Worm (Caenorhabditis elegans): ENCODE data around the gene R07E4.5.

The R07E4.5 gene

ce11 chrX:5987910-5988309, 34.9 kb upstream of the R07E4.5 start (continued):
- TF ChIP-seq ZK337.2 (GFP tag; IDR thresholded peaks at IDR 0.05) (no peak), Y75B8A.6 (GFP tag; IDR thresholded peaks at IDR 0.05) (no peak), ceh-32 (tag; optimal IDR thresholded peaks at IDR 0.05; ENCODE audit: poor library complexity) (no peak)

- TF ChIP-seq pqm-1 (tag; optimal IDR thresholded peaks at IDR 0.05), result peak; percentile 32
- peak; percentile 6 for TF ChIP-seq hlh-11 (tag; optimal IDR thresholded peaks at IDR 0.05)
- TF ChIP-seq nhr-28 (tag; optimal IDR thresholded peaks at IDR 0.05), result peak; percentile 20
- no peak; the same call in 1 of the 2 replicates for TF ChIP-seq dmd-6 (GFP tag; IDR thresholded peaks at IDR 0.05)
Measured at ce11 chrX:5985720-5986119, 32.7 kb upstream of the R07E4.5 start.

- TF ChIP-seq lin-15B (tag; optimal IDR thresholded peaks at IDR 0.05), result no peak
- TF ChIP-seq madf-9 (GFP tag; conservative IDR thresholded peaks at IDR 0.05), result peak; percentile 68; the same call in 1 of the 2 replicates
- TF ChIP-seq daf-12 (tag; optimal IDR thresholded peaks at IDR 0.05), result no peak
- 0 out of 2 replicates have a peak, but pooled peaks have one; percentile 27 for TF ChIP-seq lin-1 (GFP tag; IDR thresholded peaks at IDR 0.05)
- no peak for TF ChIP-seq unc-130 (GFP tag; optimal IDR thresholded peaks at IDR 0.05)
- TF ChIP-seq daf-19 (GFP tag; conservative IDR thresholded peaks at IDR 0.05), result no peak
- TF ChIP-seq gei-8 (GFP tag; optimal IDR thresholded peaks at IDR 0.05), result no peak
- no peak for TF ChIP-seq ceh-32 (tag; optimal IDR thresholded peaks at IDR 0.05; ENCODE audit: poor library complexity)
- TF ChIP-seq lin-29 (GFP tag; IDR thresholded peaks at IDR 0.05), result no peak
- TF ChIP-seq dve-1 (tag; optimal IDR thresholded peaks at IDR 0.05; ENCODE audit: insufficient read depth), result peak; percentile 88
- no peak for TF ChIP-seq T20F7.1 (GFP tag; optimal IDR thresholded peaks at IDR 0.05)
- TF ChIP-seq fkh-10 (GFP tag; optimal IDR thresholded peaks at IDR 0.05), result peak; percentile 93
- TF ChIP-seq unc-62 (GFP tag; optimal IDR thresholded peaks at IDR 0.05 in 1 of 2), result peak in 1 of 2 experiments; percentile 84
- no peak for TF ChIP-seq unc-62 (tag; optimal IDR thresholded peaks at IDR 0.05)
- peak; percentile 84 for TF ChIP-seq F37D6.2 (tag; optimal IDR thresholded peaks at IDR 0.05)
- TF ChIP-seq zfp-3 (GFP tag; conservative IDR thresholded peaks at IDR 0.05), result no peak
- TF ChIP-seq ztf-11 (tag; optimal IDR thresholded peaks at IDR 0.05), result no peak
- TF ChIP-seq nhr-10 (tag; optimal IDR thresholded peaks at IDR 0.05), result no peak
- TF ChIP-seq zfp-2 (tag; optimal IDR thresholded peaks at IDR 0.05), result peak; percentile 60
- peak; percentile 79 for TF ChIP-seq nhr-28 (tag; optimal IDR thresholded peaks at IDR 0.05)
- no peak for TF ChIP-seq zip-11 (GFP tag; IDR thresholded peaks at IDR 0.05)
- TF ChIP-seq nhr-11 (tag; optimal IDR thresholded peaks at IDR 0.05), result peak; percentile 90
- peak; percentile 96 for TF ChIP-seq hlh-30 (tag; optimal IDR thresholded peaks at IDR 0.05; ENCODE audit: insufficient read depth)
- no peak for TF ChIP-seq nhr-76 (tag; optimal IDR thresholded peaks at IDR 0.05)
- peak; percentile 84 for TF ChIP-seq nhr-6 (tag; optimal IDR thresholded peaks at IDR 0.05)
- no peak; the same call in 1 of the 2 replicates for TF ChIP-seq egl-43 (GFP tag; IDR thresholded peaks at IDR 0.05)
- peak; percentile 88 for TF ChIP-seq dpl-1 (GFP tag; optimal IDR thresholded peaks at IDR 0.05)
- TF ChIP-seq nhr-237 (tag; optimal IDR thresholded peaks at IDR 0.05), result no peak
- TF ChIP-seq ceh-28 (tag; optimal IDR thresholded peaks at IDR 0.05), result no peak
- TF ChIP-seq unc-39 (tag; optimal IDR thresholded peaks at IDR 0.05), result no peak
- no peak for TF ChIP-seq F10B5.3 (tag; optimal IDR thresholded peaks at IDR 0.05)
- no peak for TF ChIP-seq snpc-4 (tag; optimal IDR thresholded peaks at IDR 0.05)
- TF ChIP-seq snpc-1.2 (GFP tag; IDR thresholded peaks at IDR 0.05), result no peak
- peak; percentile 39 for TF ChIP-seq duxl-1 (tag; optimal IDR thresholded peaks at IDR 0.05; ENCODE audit: poor library complexity)
- TF ChIP-seq ceh-62 (tag; optimal IDR thresholded peaks at IDR 0.05), result no peak
- TF ChIP-seq nhr-42 (GFP tag; IDR thresholded peaks at IDR 0.05), result peak; percentile 46; the same call in 1 of the 2 replicates
- TF ChIP-seq aly-2 (tag; optimal IDR thresholded peaks at IDR 0.05), result no peak
- TF ChIP-seq mdl-1 (tag; optimal IDR thresholded peaks at IDR 0.05), result peak; percentile 12 to 92
- peak; percentile 2 for TF ChIP-seq zag-1 (tag; optimal IDR thresholded peaks at IDR 0.05)
- peak in 1 of 2 experiments; percentile 86 for TF ChIP-seq ZK546.5 (tag; optimal IDR thresholded peaks at IDR 0.05)
- peak; percentile 7 to 87 for TF ChIP-seq lsy-2 (tag; optimal IDR thresholded peaks at IDR 0.05)
- TF ChIP-seq Y48G9A.11 (GFP tag; IDR thresholded peaks at IDR 0.05), result no peak
- no peak for TF ChIP-seq lim-7 (GFP tag; IDR thresholded peaks at IDR 0.05)
Measured at ce11 chrX:5984581-5985039, 31.6 kb upstream of the R07E4.5 start, which contains the start of gene klp-13. Gene klp-13, plus strand, starts transcription at chrX:5984989.

All from whole organism, L4 larva.